Worm (Caenorhabditis elegans) whole organism, early embryonic: ENCODE measurements around the gene plpr-1.

ENCODE experiments used
- B0310.2 ChIP-seq: sonication (generic microtip); optimal IDR thresholded peaks from 2 replicates; lab custom pipeline; 2016; ENCODE audit warnings: mild to moderate bottlenecking, missing genetic modification characterization, missing compliant biosample characterization
- F13C5.2 ChIP-seq: sonication (generic microtip); optimal IDR thresholded peaks from 2 replicates; lab custom pipeline; 2017; ENCODE audit warnings: mild to moderate bottlenecking, missing genetic modification characterization, inconsistent platforms, missing compliant biosample characterization
- aly-1 ChIP-seq: sonication (generic microtip); optimal IDR thresholded peaks from 2 replicates; lab custom pipeline; 2016; ENCODE audit warnings: missing genetic modification characterization, missing compliant biosample characterization
- ama-1 ChIP-seq: fragments of 150-350 bp; optimal IDR thresholded peaks from 2 replicates; lab custom pipeline; 2014
- ceh-13 ChIP-seq: fragments of 200-800 bp; sonication (Bioruptor generic); optimal IDR thresholded peaks from 2 replicates; lab custom pipeline; 2018; ENCODE audit warnings: mild to moderate bottlenecking, missing genetic modification characterization, missing compliant biosample characterization
- ceh-36 ChIP-seq: sonication (generic microtip); optimal IDR thresholded peaks from 2 replicates; lab custom pipeline; 2016; ENCODE audit warnings: missing genetic modification characterization, inconsistent platforms, missing compliant biosample characterization
- ets-7 ChIP-seq: sonication (generic microtip); optimal IDR thresholded peaks from 2 replicates; lab custom pipeline; 2016; ENCODE audit warnings: missing genotype, missing genetic modification characterization, missing compliant biosample characterization
- flt-1 ChIP-seq: fragments of 200-800 bp; sonication (Bioruptor generic); IDR thresholded peaks from 2 replicates; pipeline ENCODE4 v1.3.6; 2022; ENCODE audit warnings: missing genetic modification characterization, missing compliant biosample characterization
- hmbx-1 ChIP-seq: sonication (generic microtip); optimal IDR thresholded peaks from 2 replicates; lab custom pipeline; 2016; ENCODE audit warnings: mild to moderate bottlenecking, missing genetic modification characterization, missing compliant biosample characterization
- hmg-4 ChIP-seq: fragments of 200-800 bp; sonication (Bioruptor generic); optimal IDR thresholded peaks from 2 replicates; lab custom pipeline; 2018; ENCODE audit warnings: mild to moderate bottlenecking, missing genetic modification characterization, missing compliant biosample characterization
- hnd-1 ChIP-seq: sonication (generic microtip); optimal IDR thresholded peaks from 2 replicates; lab custom pipeline; 2016; ENCODE audit warnings: missing genetic modification characterization, missing compliant biosample characterization
- pes-1 ChIP-seq: fragments of 200-800 bp; sonication (Bioruptor generic); IDR thresholded peaks from 2 replicates; pipeline ENCODE4 v1.3.6; 2022; ENCODE audit warnings: missing genetic modification reagents, missing genetic modification characterization, missing compliant biosample characterization
- scrt-1 ChIP-seq: fragments of 200-800 bp; sonication (Bioruptor generic); IDR thresholded peaks from 2 replicates; pipeline ENCODE4 v1.3.6; 2022; ENCODE audit warnings: missing genetic modification characterization, missing compliant biosample characterization
- sea-1 ChIP-seq: fragments of 200-800 bp; sonication (Bioruptor generic); conservative IDR thresholded peaks from 2 replicates; pipeline ENCODE4 v1.3.6; 2022; ENCODE audit warnings: missing genetic modification characterization, missing compliant biosample characterization
- tbx-11 ChIP-seq: fragments of 200-800 bp; sonication (Bioruptor generic); IDR thresholded peaks from 2 replicates; pipeline ENCODE4 v1.3.6; 2022; ENCODE audit warnings: missing genetic modification characterization, missing compliant biosample characterization
- tbx-37 ChIP-seq: fragments of 200-800 bp; sonication (Bioruptor generic); conservative IDR thresholded peaks from 2 replicates; pipeline ENCODE4 v1.3.6; 2022; ENCODE audit warnings: missing genetic modification reagents, missing genetic modification characterization, missing compliant biosample characterization
- tra-4 ChIP-seq: sonication (generic microtip); optimal IDR thresholded peaks from 2 replicates; lab custom pipeline; 2017; ENCODE audit warnings: missing genetic modification characterization, missing compliant biosample characterization

plpr-1 gene

ce11 chrII:11188026-11188425 lies 34.1 kb upstream of the plpr-1 start, which contains the start of gene F37H8.5:
F37H8.5 (plus strand) TSS chrII:11188206.
- TF ChIP-seq ceh-13 (GFP tag; lab: Kevin White, UChicago) (no peak), hmg-4 (GFP tag; lab: Kevin White, UChicago) (no peak), hnd-1 (tag; lab: Kevin White, UChicago) (no peak), F13C5.2 (tag; lab: Kevin White, UChicago) (no peak), tbx-11 (GFP tag; lab: Robert Waterston, UW) (no peak), tbx-37 (GFP tag; lab: Robert Waterston, UW) (no peak), pes-1 (GFP tag; lab: Robert Waterston, UW) (no peak), flt-1 (GFP tag; lab: Robert Waterston, UW) (no peak), ama-1 (lab: Kevin White, UChicago) (no peak), tra-4 (tag; lab: Kevin White, UChicago) (no peak), B0310.2 (tag; lab: Kevin White, UChicago) (no peak), ceh-36 (tag; lab: Kevin White, UChicago) (no peak), aly-1 (tag; lab: Kevin White, UChicago) (no peak), scrt-1 (GFP tag; lab: Robert Waterston, UW) (no peak), ets-7 (no peak)

- TF ChIP-seq tra-4 (tag; lab: Kevin White, UChicago): no peak
- no peak for TF ChIP-seq flt-1 (GFP tag; lab: Robert Waterston, UW)
- no peak for TF ChIP-seq pes-1 (GFP tag; lab: Robert Waterston, UW)
- TF ChIP-seq tbx-11 (GFP tag; lab: Robert Waterston, UW): no peak
- no peak for TF ChIP-seq sea-1 (GFP tag; lab: Robert Waterston, UW)
- no peak for TF ChIP-seq tbx-37 (GFP tag; lab: Robert Waterston, UW)
- no peak for TF ChIP-seq B0310.2 (tag; lab: Kevin White, UChicago)
- no peak for TF ChIP-seq scrt-1 (GFP tag; lab: Robert Waterston, UW)
- no peak for TF ChIP-seq ceh-13 (GFP tag; lab: Kevin White, UChicago)
- TF ChIP-seq ceh-36 (tag; lab: Kevin White, UChicago): no peak
- TF ChIP-seq hmbx-1: no peak
- TF ChIP-seq ama-1 (lab: Kevin White, UChicago): no peak
- no peak for TF ChIP-seq aly-1 (tag; lab: Kevin White, UChicago)
These were observed 29.6 kb upstream of the plpr-1 start for ce11 chrII:11192488-11192887.

DNA sequence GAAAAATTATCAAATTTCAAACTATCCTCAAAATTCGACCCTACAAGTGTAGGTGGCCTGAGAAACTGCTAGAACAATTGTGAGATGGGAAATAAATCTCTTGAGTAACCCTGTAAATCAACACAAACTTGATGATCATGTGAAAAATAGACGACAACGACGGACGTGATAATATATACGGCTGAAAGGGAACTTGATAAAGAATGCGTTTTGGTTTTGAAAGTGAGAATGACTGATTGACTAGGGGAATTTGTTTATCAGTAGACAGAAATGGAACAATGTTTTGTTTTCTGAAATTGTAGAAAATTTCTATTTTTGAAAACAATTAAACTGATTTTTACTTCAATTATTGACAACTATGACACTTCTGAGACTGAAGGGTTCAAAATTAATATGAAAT lies 28.6 kb upstream of the plpr-1 start:
- no peak for TF ChIP-seq F13C5.2 (tag; lab: Kevin White, UChicago)
- TF ChIP-seq ceh-36 (tag; lab: Kevin White, UChicago): no peak
- no peak for TF ChIP-seq ama-1 (lab: Kevin White, UChicago)

DNA sequence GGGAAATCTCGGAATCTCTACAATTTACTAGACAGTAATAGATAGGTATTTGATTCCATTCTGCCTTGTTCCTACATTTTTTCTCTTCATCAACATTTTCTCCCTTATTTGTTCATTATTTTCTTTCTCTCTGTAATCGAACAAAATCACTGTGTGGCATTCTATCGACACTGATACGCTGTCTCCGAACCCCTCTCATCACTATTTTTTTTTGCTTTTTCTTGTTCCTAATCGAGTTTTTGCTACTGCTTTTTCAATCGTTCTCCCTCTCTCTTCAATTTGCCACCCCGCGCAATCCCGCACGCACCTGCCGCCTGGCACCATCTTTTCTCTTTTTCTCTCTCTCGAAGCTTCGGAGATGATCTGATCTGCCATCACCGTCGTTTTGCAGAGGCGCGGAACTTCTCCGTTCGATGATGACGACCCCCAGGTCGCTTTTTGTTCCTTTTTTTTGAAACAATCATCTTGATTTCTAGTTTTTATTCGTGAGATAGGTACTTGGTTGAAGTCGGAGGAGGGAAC lies 21.8 kb upstream of the plpr-1 start:
- TF ChIP-seq flt-1 (GFP tag; lab: Robert Waterston, UW): no peak
- TF ChIP-seq pes-1 (GFP tag; lab: Robert Waterston, UW): no peak
- TF ChIP-seq tra-4 (tag; lab: Kevin White, UChicago): no peak
- TF ChIP-seq ama-1 (lab: Kevin White, UChicago): no peak
- TF ChIP-seq scrt-1 (GFP tag; lab: Robert Waterston, UW): no peak
- no peak for TF ChIP-seq ets-7
- TF ChIP-seq ceh-36 (tag; lab: Kevin White, UChicago): no peak
- TF ChIP-seq aly-1 (tag; lab: Kevin White, UChicago): no peak
- no peak for TF ChIP-seq ceh-13 (GFP tag; lab: Kevin White, UChicago)
- TF ChIP-seq hmg-4 (GFP tag; lab: Kevin White, UChicago): no peak
- TF ChIP-seq tbx-37 (GFP tag; lab: Robert Waterston, UW): no peak
- TF ChIP-seq sea-1 (GFP tag; lab: Robert Waterston, UW): no peak
- no peak for TF ChIP-seq hmbx-1
- TF ChIP-seq hnd-1 (tag; lab: Kevin White, UChicago): no peak

- TF ChIP-seq pes-1 (GFP tag; lab: Robert Waterston, UW): no peak
- no peak for TF ChIP-seq flt-1 (GFP tag; lab: Robert Waterston, UW)
- no peak for TF ChIP-seq B0310.2 (tag; lab: Kevin White, UChicago)
- TF ChIP-seq F13C5.2 (tag; lab: Kevin White, UChicago): no peak
- no peak for TF ChIP-seq hnd-1 (tag; lab: Kevin White, UChicago)
- no peak for TF ChIP-seq ets-7
- TF ChIP-seq ama-1 (lab: Kevin White, UChicago): no peak
- no peak for TF ChIP-seq tra-4 (tag; lab: Kevin White, UChicago)
- no peak for TF ChIP-seq ceh-36 (tag; lab: Kevin White, UChicago)
- TF ChIP-seq sea-1 (GFP tag; lab: Robert Waterston, UW): no peak
- no peak for TF ChIP-seq tbx-11 (GFP tag; lab: Robert Waterston, UW)
- TF ChIP-seq aly-1 (tag; lab: Kevin White, UChicago): no peak
- no peak for TF ChIP-seq hmbx-1
- no peak for TF ChIP-seq scrt-1 (GFP tag; lab: Robert Waterston, UW)
- no peak for TF ChIP-seq ceh-13 (GFP tag; lab: Kevin White, UChicago)
- no peak for TF ChIP-seq tbx-37 (GFP tag; lab: Robert Waterston, UW)
- no peak for TF ChIP-seq hmg-4 (GFP tag; lab: Kevin White, UChicago)
These were observed 19.4 kb upstream of the plpr-1 start, which contains the start of gene srap-1 for ce11 chrII:11202581-11203271. srap-1 (plus strand) TSS chrII:11203221.

DNA sequence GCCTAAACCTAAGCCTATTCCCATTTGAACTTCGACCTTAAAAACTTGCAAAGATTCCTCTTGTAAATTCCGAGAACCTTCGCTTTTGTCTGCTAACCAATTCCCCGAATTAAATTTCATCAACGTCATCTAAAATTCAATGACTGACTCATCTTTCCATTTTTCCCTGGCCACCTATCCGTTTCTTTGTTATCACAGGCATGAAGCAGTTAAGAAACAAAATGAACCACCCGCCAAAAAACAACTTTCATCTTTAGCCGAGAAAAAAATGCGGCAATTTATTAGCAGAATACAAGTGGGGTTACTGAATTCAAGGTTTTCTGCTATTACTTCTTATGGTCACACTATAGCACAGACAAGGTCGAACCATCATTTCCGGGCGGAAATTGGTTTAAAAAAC lies 17.4 kb upstream of the plpr-1 start:
- TF ChIP-seq F13C5.2 (tag; lab: Kevin White, UChicago) (no peak), hmg-4 (GFP tag; lab: Kevin White, UChicago) (no peak), flt-1 (GFP tag; lab: Robert Waterston, UW) (no peak), scrt-1 (GFP tag; lab: Robert Waterston, UW) (no peak), hmbx-1 (no peak), ceh-36 (tag; lab: Kevin White, UChicago) (no peak), tbx-11 (GFP tag; lab: Robert Waterston, UW) (no peak), B0310.2 (tag; lab: Kevin White, UChicago) (no peak), aly-1 (tag; lab: Kevin White, UChicago) (no peak), ets-7 (no peak), sea-1 (GFP tag; lab: Robert Waterston, UW) (no peak), ama-1 (lab: Kevin White, UChicago) (no peak), pes-1 (GFP tag; lab: Robert Waterston, UW) (no peak), hnd-1 (tag; lab: Kevin White, UChicago) (no peak), tra-4 (tag; lab: Kevin White, UChicago) (no peak), ceh-13 (GFP tag; lab: Kevin White, UChicago) (no peak), tbx-37 (GFP tag; lab: Robert Waterston, UW) (no peak)
